Worm (Caenorhabditis elegans) whole organism, L1 larva: Measurements from ENCODE around the gene E04D5.5.

ENCODE experiments used
- C04F5.9 ChIP-seq: sonication (generic microtip); optimal IDR thresholded peaks from 2 replicates; lab custom pipeline; 2016; ENCODE audit warnings: missing genetic modification characterization, missing compliant biosample characterization
- C34B4.2 ChIP-seq: sonication (generic microtip); optimal IDR thresholded peaks from 2 replicates; lab custom pipeline; 2017; ENCODE audit warnings: mild to moderate bottlenecking, missing genetic modification characterization, missing compliant biosample characterization
- F16B12.6 ChIP-seq: fragments of 150-350 bp; optimal IDR thresholded peaks from 2 replicates; lab custom pipeline; 2014; ENCODE audit warnings: missing biosample characterization, missing genetic modification characterization
- Y116A8C.19 ChIP-seq: sonication (generic microtip); optimal IDR thresholded peaks from 2 replicates; lab custom pipeline; 2016; ENCODE audit warnings: missing compliant biosample characterization, missing genetic modification characterization, borderline replicate concordance
- aha-1 ChIP-seq: fragments of 150-350 bp; optimal IDR thresholded peaks from 2 replicates; lab custom pipeline; 2014; ENCODE audit warnings: missing biosample characterization, missing genetic modification characterization
- aly-2 ChIP-seq: fragments of 150-350 bp; optimal IDR thresholded peaks from 2 replicates; lab custom pipeline; 2014; ENCODE audit warnings: missing biosample characterization, missing genetic modification characterization
- ama-1 ChIP-seq: fragments of 150-350 bp; optimal IDR thresholded peaks from 2 replicates; lab custom pipeline; 2014
- ceh-8 ChIP-seq: fragments of 200-800 bp; sonication (Bioruptor generic); optimal IDR thresholded peaks from 2 replicates; lab custom pipeline; 2018; ENCODE audit warnings: mild to moderate bottlenecking, missing genetic modification characterization, moderate library complexity, missing compliant biosample characterization
- ceh-90 ChIP-seq: sonication (generic microtip); optimal IDR thresholded peaks from 2 replicates; lab custom pipeline; 2016; ENCODE audit warnings: missing genetic modification characterization, missing compliant biosample characterization
- dpl-1 ChIP-seq, 3 experiments: fragments of 150-350 bp in 2 of 3; sonication (generic microtip) in 1 of 3; optimal IDR thresholded peaks; 2 replicates each; lab custom pipeline; 2014 to 2017; ENCODE audit warnings: missing biosample characterization in 3 of 3, missing genetic modification characterization in 3 of 3, missing genetic modification reagents in 3 of 3
- dsc-1 ChIP-seq: sonication (generic microtip); optimal IDR thresholded peaks from 2 replicates; lab custom pipeline; 2016; ENCODE audit warnings: mild to moderate bottlenecking, missing genetic modification characterization, missing compliant biosample characterization
- efl-3 ChIP-seq: fragments of 200-800 bp; sonication (Bioruptor generic); optimal IDR thresholded peaks from 2 replicates; lab custom pipeline; 2018; ENCODE audit warnings: mild to moderate bottlenecking, missing genetic modification characterization, missing compliant biosample characterization
- egl-13 ChIP-seq: sonication (generic microtip); optimal IDR thresholded peaks from 2 replicates; lab custom pipeline; 2016; ENCODE audit warnings: missing genotype, missing genetic modification reagents, missing genetic modification characterization, missing compliant biosample characterization
- egl-27 ChIP-seq, 2 experiments: fragments of 150-350 bp in 1 of 2; sonication (generic microtip); optimal IDR thresholded peaks; 3 replicates each; lab custom pipeline; 2017 to 2018; ENCODE audit warnings: missing biosample characterization in 2 of 2, missing genetic modification characterization in 2 of 2, missing genetic modification reagents in 2 of 2
- elt-2 ChIP-seq: sonication (generic microtip); optimal IDR thresholded peaks from 2 replicates; lab custom pipeline; 2016; ENCODE audit warnings: missing genetic modification characterization, mild to moderate bottlenecking, inconsistent platforms, missing compliant biosample characterization, missing genetic modification reagents
- fkh-10 ChIP-seq: sonication (generic microtip); optimal IDR thresholded peaks from 2 replicates; lab custom pipeline; 2017; ENCODE audit warnings: missing biosample characterization, missing genetic modification reagents, missing genetic modification characterization
- fkh-4 ChIP-seq: sonication (generic microtip); optimal IDR thresholded peaks from 2 replicates; lab custom pipeline; 2016; ENCODE audit warnings: missing compliant biosample characterization, missing genetic modification characterization, borderline replicate concordance
- fos-1 ChIP-seq: fragments of 150-350 bp; optimal IDR thresholded peaks from 2 replicates; lab custom pipeline; 2014; ENCODE audit warnings: missing biosample characterization, missing genetic modification characterization
- hlh-17 ChIP-seq: fragments of 200-800 bp; sonication (Bioruptor generic); optimal IDR thresholded peaks from 2 replicates; lab custom pipeline; 2018; ENCODE audit warnings: missing genetic modification characterization, mild to moderate bottlenecking, missing compliant biosample characterization, moderate library complexity, borderline replicate concordance
- hlh-4 ChIP-seq: sonication (generic microtip); optimal IDR thresholded peaks from 2 replicates; lab custom pipeline; 2016; ENCODE audit warnings: mild to moderate bottlenecking, missing genetic modification characterization, missing compliant biosample characterization
- hpl-2 ChIP-seq: fragments of 150-350 bp; optimal IDR thresholded peaks from 2 replicates; lab custom pipeline; 2014; ENCODE audit warnings: missing biosample characterization, missing genetic modification reagents, missing genetic modification characterization
- irx-1 ChIP-seq: sonication (generic microtip); optimal IDR thresholded peaks from 2 replicates; lab custom pipeline; 2016; ENCODE audit warnings: missing genetic modification characterization, missing compliant biosample characterization
- isw-1 ChIP-seq: fragments of 200-800 bp; sonication (Bioruptor generic); IDR thresholded peaks from 2 replicates; pipeline ENCODE4 v1.3.6; 2022; ENCODE audit warnings: missing genetic modification characterization, missing compliant biosample characterization
- lin-13 ChIP-seq: fragments of 150-350 bp; optimal IDR thresholded peaks from 2 replicates; lab custom pipeline; 2014; ENCODE audit warnings: missing biosample characterization, missing genetic modification reagents, missing genetic modification characterization
- lin-39 ChIP-seq: fragments of 150-350 bp; optimal IDR thresholded peaks from 2 replicates; lab custom pipeline; 2014; ENCODE audit warnings: missing biosample characterization, missing genetic modification reagents, missing genetic modification characterization
- lsy-2 ChIP-seq, 2 experiments: fragments of 150-350 bp; optimal IDR thresholded peaks; 2 replicates each; lab custom pipeline; 2014; ENCODE audit warnings: missing biosample characterization in 2 of 2, missing genetic modification characterization in 2 of 2
- mdl-1 ChIP-seq, 2 experiments: fragments of 150-350 bp; optimal IDR thresholded peaks; 2 replicates each; lab custom pipeline; 2014 to 2017; ENCODE audit warnings: missing biosample characterization in 2 of 2, missing genetic modification characterization in 2 of 2, inconsistent platforms in 1 of 2
- mef-2 ChIP-seq: fragments of 150-350 bp; optimal IDR thresholded peaks from 2 replicates; lab custom pipeline; 2014; ENCODE audit warnings: missing biosample characterization, missing genetic modification characterization
- mep-1 ChIP-seq: fragments of 150-350 bp; optimal IDR thresholded peaks from 2 replicates; lab custom pipeline; 2014; ENCODE audit warnings: missing biosample characterization, missing genetic modification characterization
- nhr-11 ChIP-seq: fragments of 150-350 bp; optimal IDR thresholded peaks from 2 replicates; lab custom pipeline; 2014; ENCODE audit warnings: missing biosample characterization, missing genetic modification characterization
- nhr-12 ChIP-seq: sonication (generic microtip); optimal IDR thresholded peaks from 2 replicates; lab custom pipeline; 2017; ENCODE audit warnings: missing biosample characterization, missing genetic modification characterization
- nhr-20 ChIP-seq: sonication (generic microtip); optimal IDR thresholded peaks from 2 replicates; lab custom pipeline; 2016; ENCODE audit warnings: mild to moderate bottlenecking, missing genetic modification characterization, missing compliant biosample characterization
- nhr-237 ChIP-seq: fragments of 150-350 bp; optimal IDR thresholded peaks from 2 replicates; lab custom pipeline; 2014; ENCODE audit warnings: missing biosample characterization, missing genetic modification characterization
- nhr-28 ChIP-seq: fragments of 150-350 bp; optimal IDR thresholded peaks from 2 replicates; lab custom pipeline; 2014; ENCODE audit warnings: missing biosample characterization, missing genetic modification characterization
- nhr-47 ChIP-seq: sonication (generic microtip); optimal IDR thresholded peaks from 2 replicates; lab custom pipeline; 2016; ENCODE audit warnings: mild to moderate bottlenecking, missing genetic modification characterization, moderate library complexity, missing compliant biosample characterization
- nhr-71 ChIP-seq: sonication (generic microtip); optimal IDR thresholded peaks from 2 replicates; lab custom pipeline; 2016; ENCODE audit warnings: mild to moderate bottlenecking, missing genetic modification characterization, moderate library complexity, missing compliant biosample characterization
- nhr-77 ChIP-seq: fragments of 150-350 bp; optimal IDR thresholded peaks from 2 replicates; lab custom pipeline; 2014; ENCODE audit warnings: missing biosample characterization, missing genetic modification characterization
- nhr-84 ChIP-seq: sonication (generic microtip); optimal IDR thresholded peaks from 2 replicates; lab custom pipeline; 2017; ENCODE audit warnings: missing biosample characterization, missing genetic modification characterization
- nhr-90 ChIP-seq: sonication (generic microtip); optimal IDR thresholded peaks from 2 replicates; lab custom pipeline; 2016; ENCODE audit warnings: mild to moderate bottlenecking, missing genetic modification characterization, missing compliant biosample characterization; ENCODE audit not compliant: poor library complexity
- pax-3 ChIP-seq: fragments of 200-800 bp; sonication (Bioruptor generic); optimal IDR thresholded peaks from 2 replicates; lab custom pipeline; 2018; ENCODE audit warnings: mild to moderate bottlenecking, missing genetic modification characterization, moderate library complexity, missing compliant biosample characterization
- pqm-1 ChIP-seq: sonication (generic microtip); optimal IDR thresholded peaks from 3 replicates; lab custom pipeline; 2017; ENCODE audit warnings: missing biosample characterization, missing genetic modification characterization
- rnt-1 ChIP-seq: sonication (generic microtip); optimal IDR thresholded peaks from 2 replicates; lab custom pipeline; 2016; ENCODE audit warnings: mild to moderate bottlenecking, missing genetic modification characterization, moderate library complexity, missing compliant biosample characterization
- sptf-1 ChIP-seq: fragments of 150-350 bp; optimal IDR thresholded peaks from 2 replicates; lab custom pipeline; 2014; ENCODE audit warnings: missing biosample characterization, missing genetic modification characterization
- sup-37 ChIP-seq: fragments of 200-800 bp; sonication (Bioruptor generic); optimal IDR thresholded peaks from 2 replicates; lab custom pipeline; 2018; ENCODE audit warnings: mild to moderate bottlenecking, missing genetic modification characterization, missing compliant biosample characterization
- swsn-7 ChIP-seq: sonication (generic microtip); optimal IDR thresholded peaks from 2 replicates; lab custom pipeline; 2016; ENCODE audit warnings: missing genetic modification characterization, missing compliant biosample characterization
- tbx-2 ChIP-seq: sonication (generic microtip); optimal IDR thresholded peaks from 2 replicates; lab custom pipeline; 2016; ENCODE audit warnings: missing genetic modification characterization, missing compliant biosample characterization
- unc-130 ChIP-seq: fragments of 150-350 bp; optimal IDR thresholded peaks from 2 replicates; lab custom pipeline; 2017; ENCODE audit warnings: missing biosample characterization, missing genetic modification characterization, inconsistent platforms
- unc-62 ChIP-seq: fragments of 150-350 bp; optimal IDR thresholded peaks from 2 replicates; lab custom pipeline; 2014; ENCODE audit warnings: missing biosample characterization, missing genetic modification reagents, missing genetic modification characterization
- unc-98 ChIP-seq: fragments of 200-800 bp; sonication (Bioruptor generic); IDR thresholded peaks from 2 replicates; pipeline ENCODE4 v1.3.6; 2022; ENCODE audit warnings: missing genetic modification characterization, missing compliant biosample characterization
- vab-15 ChIP-seq: sonication (generic microtip); optimal IDR thresholded peaks from 2 replicates; lab custom pipeline; 2017; ENCODE audit warnings: missing genotype, mild to moderate bottlenecking, missing genetic modification characterization, missing compliant biosample characterization
- xbp-1 ChIP-seq: sonication (generic microtip); optimal IDR thresholded peaks from 2 replicates; lab custom pipeline; 2016; ENCODE audit warnings: missing genetic modification characterization, missing compliant biosample characterization
- zip-4 ChIP-seq: fragments of 200-800 bp; sonication (Bioruptor generic); optimal IDR thresholded peaks from 2 replicates; lab custom pipeline; 2018; ENCODE audit warnings: mild to moderate bottlenecking, missing genetic modification characterization, moderate library complexity, missing compliant biosample characterization
- ztf-11 ChIP-seq, 2 experiments: sonication (generic microtip); optimal IDR thresholded peaks; 2 replicates each; lab custom pipeline; 2016 to 2017; ENCODE audit warnings: missing genetic modification characterization in 2 of 2, missing biosample characterization in 1 of 2, missing compliant biosample characterization in 1 of 2
- ztf-4 ChIP-seq: fragments of 150-350 bp; optimal IDR thresholded peaks from 2 replicates; lab custom pipeline; 2014; ENCODE audit warnings: missing biosample characterization, missing genetic modification characterization

E04D5.5 gene

ce11 chrII:10445738-10446137 is 34.6 kb downstream of the E04D5.5 start (continued):
- TF ChIP-seq xbp-1 (tag; lab: Kevin White, UChicago), result no peak
- TF ChIP-seq sptf-1, result no peak
- TF ChIP-seq zip-4, result peak; percentile 28
- no peak for TF ChIP-seq fkh-10 (GFP tag; lab: Kevin White, UChicago)
- TF ChIP-seq aha-1 (tag; lab: Kevin White, UChicago), result no peak
- TF ChIP-seq nhr-77 (tag; lab: Kevin White, UChicago), result no peak
- no peak for TF ChIP-seq nhr-47 (tag; lab: Kevin White, UChicago)
- TF ChIP-seq ceh-8 (GFP tag; lab: Kevin White, UChicago), result no peak
- TF ChIP-seq unc-130 (tag; lab: Kevin White, UChicago), result peak; percentile 52
- TF ChIP-seq egl-27 (tag; optimal IDR thresholded peaks at IDR 0.05; lab: Kevin White, UChicago), result no peak
- peak; percentile 9 for TF ChIP-seq mep-1
- no peak for TF ChIP-seq fkh-4 (tag; lab: Kevin White, UChicago)
- no peak for TF ChIP-seq dsc-1 (tag; lab: Kevin White, UChicago)
- no peak for TF ChIP-seq pax-3 (tag; lab: Kevin White, UChicago)
- no peak for TF ChIP-seq unc-62
- TF ChIP-seq ceh-90 (tag; lab: Kevin White, UChicago), result no peak
- TF ChIP-seq aly-2, result no peak
- TF ChIP-seq efl-3 (GFP tag; lab: Kevin White, UChicago), result no peak
- no peak for TF ChIP-seq tbx-2 (tag; lab: Kevin White, UChicago)
- no peak for TF ChIP-seq nhr-237 (tag; lab: Kevin White, UChicago)
- TF ChIP-seq fos-1 (tag; lab: Kevin White, UChicago), result no peak
- TF ChIP-seq rnt-1 (tag; lab: Kevin White, UChicago), result peak; percentile 36
- TF ChIP-seq pqm-1 (tag; lab: Kevin White, UChicago), result no peak
- TF ChIP-seq elt-2 (tag; lab: Kevin White, UChicago), result no peak
- TF ChIP-seq mef-2 (tag; lab: Kevin White, UChicago), result no peak
- TF ChIP-seq ama-1 (lab: Kevin White, UChicago), result no peak
- TF ChIP-seq nhr-71, result no peak
- TF ChIP-seq sup-37 (GFP tag; lab: Kevin White, UChicago), result no peak
- TF ChIP-seq lin-13 (GFP tag; lab: Kevin White, UChicago), result peak; percentile 29
- no peak for TF ChIP-seq egl-13 (tag; lab: Kevin White, UChicago)
- TF ChIP-seq lin-39 (tag; lab: Kevin White, UChicago), result no peak
- no peak for TF ChIP-seq hlh-4
- TF ChIP-seq ztf-11 (tag; optimal IDR thresholded peaks at IDR 0.05; lab: Kevin White, UChicago), result no peak
- TF ChIP-seq isw-1 (GFP tag; lab: Robert Waterston, UW), result no peak
- no peak for TF ChIP-seq hpl-2 (GFP tag; lab: Kevin White, UChicago)
- no peak for TF ChIP-seq swsn-7
- no peak for TF ChIP-seq vab-15 (tag; lab: Kevin White, UChicago)
- no peak for TF ChIP-seq irx-1 (tag; lab: Kevin White, UChicago)
- TF ChIP-seq ztf-4 (tag; lab: Kevin White, UChicago), result no peak
- peak in 2 of 3 experiments; percentile 19 to 32 for TF ChIP-seq dpl-1 (GFP tag; optimal IDR thresholded peaks at IDR 0.05; lab: Kevin White, UChicago)
- TF ChIP-seq nhr-84 (tag; lab: Kevin White, UChicago), result no peak
- no peak for TF ChIP-seq nhr-28 (tag; lab: Kevin White, UChicago)

DNA sequence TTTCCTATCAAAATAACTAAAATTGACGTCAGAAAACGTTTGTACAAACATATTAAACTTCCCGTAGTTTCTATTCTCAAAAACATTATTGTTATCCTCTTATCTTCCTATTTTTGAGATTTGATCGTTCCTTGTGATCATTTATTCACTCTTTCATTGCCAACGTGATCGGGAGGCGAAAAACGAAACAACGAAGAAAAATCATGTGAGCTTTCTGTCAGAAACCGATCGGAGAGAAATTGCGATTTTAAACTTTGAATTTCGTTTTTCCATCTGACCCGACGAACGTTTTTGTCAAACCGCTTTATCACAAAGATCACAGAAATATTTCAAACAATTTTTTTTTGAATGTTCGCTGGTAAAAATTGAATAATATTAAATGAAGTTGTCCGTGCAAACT is 35.2 kb downstream of the E04D5.5 start:
- TF ChIP-seq Y116A8C.19 (tag; lab: Kevin White, UChicago) (no peak), nhr-11 (tag; lab: Kevin White, UChicago) (no peak), rnt-1 (tag; lab: Kevin White, UChicago) (peak; percentile 51), mdl-1 (tag; optimal IDR thresholded peaks at IDR 0.05; lab: Kevin White, UChicago) (peak in 1 of 2 experiments; percentile 80), nhr-12 (tag; lab: Kevin White, UChicago) (no peak), unc-98 (GFP tag; lab: Robert Waterston, UW) (no peak), pax-3 (tag; lab: Kevin White, UChicago) (no peak), xbp-1 (tag; lab: Kevin White, UChicago) (no peak), C34B4.2 (no peak), lsy-2 (tag; optimal IDR thresholded peaks at IDR 0.05; lab: Kevin White, UChicago) (peak; percentile 12 to 44), nhr-90 (tag; lab: Kevin White, UChicago) (peak; percentile 59), nhr-20 (tag; lab: Kevin White, UChicago) (peak; percentile 88), ama-1 (lab: Kevin White, UChicago) (no peak), F16B12.6 (no peak), ztf-4 (tag; lab: Kevin White, UChicago) (peak; percentile 61), C04F5.9 (tag; lab: Kevin White, UChicago) (no peak), nhr-28 (tag; lab: Kevin White, UChicago) (no peak), unc-130 (tag; lab: Kevin White, UChicago) (peak; percentile 86), hlh-17 (GFP tag; lab: Kevin White, UChicago) (no peak)
